Fruit fly (Drosophila melanogaster) whole organism, adult: ENCODE measurements around the gene Arfrp1.

Experiments used
- Clk ChIP-seq: fragments of 200-800 bp; sonication (Bioruptor generic); optimal IDR thresholded peaks from 2 replicates; lab custom pipeline; 2017; ENCODE audit warnings: missing biosample characterization, missing genetic modification characterization
- cnc ChIP-seq, 2 experiments: fragments of >200 bp; optimal IDR thresholded peaks; 2 replicates each; lab custom pipeline; 2017
- tj ChIP-seq: fragments of 200-800 bp; sonication (Bioruptor generic); optimal IDR thresholded peaks from 3 replicates; lab custom pipeline; 2017; ENCODE audit warnings: missing biosample characterization, mild to moderate bottlenecking, missing genetic modification characterization, moderate library complexity

dm6 chrX:9071308-9071707 lies 35.6 kb upstream of the Arfrp1 start, which contains the start of gene CG10970:
- TF ChIP-seq Clk (GFP tag; lab: Kevin White, UChicago): no peak
- no peak for TF ChIP-seq cnc (optimal IDR thresholded peaks at IDR 0.05; lab: Kevin White, UChicago)
- TF ChIP-seq tj (GFP tag; lab: Kevin White, UChicago): no peak
